Fruit fly (Drosophila melanogaster): ENCODE results near the gene Sas10.

The Sas10 gene

dm6 chrX:5308963-5309362, 8.2 kb upstream of the Sas10 start, which contains the start of the genes Cdk7 and snf (continued):
- TF ChIP-seq shn (GFP tag; optimal IDR thresholded peaks at IDR 0.05) (peak; percentile 43), CG30431 (GFP tag; optimal IDR thresholded peaks at IDR 0.05) (no peak), CG3065 (GFP tag; optimal IDR thresholded peaks at IDR 0.05) (no peak), NK7.1 (GFP tag; optimal IDR thresholded peaks at IDR 0.05) (no peak), CG17359 (tag; optimal IDR thresholded peaks at IDR 0.05) (peak; percentile 3), ken (GFP tag; IDR thresholded peaks at IDR 0.05) (no peak), dmrt99B (tag; optimal IDR thresholded peaks at IDR 0.05) (no peak), bowl (GFP tag; IDR thresholded peaks at IDR 0.05) (no peak), ap (GFP tag; IDR thresholded peaks at IDR 0.05) (no peak), otp (GFP tag; IDR thresholded peaks at IDR 0.05) (no peak), CG9215 (GFP tag; IDR thresholded peaks at IDR 0.05) (peak; percentile 32; the same call in 1 of the 2 replicates), lov (optimal IDR thresholded peaks at IDR 0.05) (no peak), lov (GFP tag; IDR thresholded peaks at IDR 0.05) (no peak), sna (GFP tag; IDR thresholded peaks at IDR 0.05; ENCODE audit: partially characterized antibody) (peak; percentile 80), GATAe (GFP tag; conservative IDR thresholded peaks at IDR 0.05) (no peak), CG15601 (tag; optimal IDR thresholded peaks at IDR 0.05) (peak; percentile 20), Lim3 (GFP tag; IDR thresholded peaks at IDR 0.05) (no peak), CG10274 (GFP tag; optimal IDR thresholded peaks at IDR 0.05) (no peak), dpn (GFP tag; optimal IDR thresholded peaks at IDR 0.05) (peak; percentile 56 to 57), Jarid2 (GFP tag; optimal IDR thresholded peaks at IDR 0.05) (no peak), sr (GFP tag; IDR thresholded peaks at IDR 0.05) (no peak), C15 (GFP tag; IDR thresholded peaks at IDR 0.05) (no peak), Atf6 (GFP tag; IDR thresholded peaks at IDR 0.05) (no peak), Pdp1 (GFP tag; optimal IDR thresholded peaks at IDR 0.05) (peak in 1 of 2 experiments; percentile 22), lmd (GFP tag; IDR thresholded peaks at IDR 0.05) (no peak), CG14050 (GFP tag; IDR thresholded peaks at IDR 0.05) (no peak), lab (GFP tag; optimal IDR thresholded peaks at IDR 0.05) (no peak), E2f2 (GFP tag; IDR thresholded peaks at IDR 0.05) (peak; percentile 77), CG2129 (GFP tag; IDR thresholded peaks at IDR 0.05; ENCODE audit: partially characterized antibody) (peak; percentile 74), Aef1 (GFP tag; IDR thresholded peaks at IDR 0.05) (no peak), tin (GFP tag; optimal IDR thresholded peaks at IDR 0.05) (peak; percentile 30), CG8388 (GFP tag; optimal IDR thresholded peaks at IDR 0.05) (no peak), ato (GFP tag; IDR thresholded peaks at IDR 0.05; ENCODE audit: partially characterized antibody) (peak; percentile 57; the same call in 1 of the 2 replicates), slou (GFP tag; optimal IDR thresholded peaks at IDR 0.05) (no peak), CG12942 (GFP tag; optimal IDR thresholded peaks at IDR 0.05) (peak; percentile 24), fd96Cb (tag; optimal IDR thresholded peaks at IDR 0.05) (no peak), toy (GFP tag; IDR thresholded peaks at IDR 0.05) (no peak), ara (GFP tag; IDR thresholded peaks at IDR 0.05) (no peak), Ada2b (GFP tag; IDR thresholded peaks at IDR 0.05) (no peak), Eip74EF (GFP tag; optimal IDR thresholded peaks at IDR 0.05) (no peak), jigr1 (GFP tag; IDR thresholded peaks at IDR 0.05) (no peak), sens (GFP tag) (peak; percentile 92), Bdp1 (GFP tag; optimal IDR thresholded peaks at IDR 0.05) (no peak), CG1603 (tag; optimal IDR thresholded peaks at IDR 0.05) (peak; percentile 66), Doc3 (GFP tag; IDR thresholded peaks at IDR 0.05; ENCODE audit: partially characterized antibody) (peak; percentile 79), Opbp (GFP tag; IDR thresholded peaks at IDR 0.05; ENCODE audit: partially characterized antibody) (peak; percentile 73; the same call in 2 of the 3 replicates), dm (GFP tag; optimal IDR thresholded peaks at IDR 0.05) (peak; percentile 58), CG12104 (GFP tag; optimal IDR thresholded peaks at IDR 0.05) (no peak), Six4 (GFP tag; optimal IDR thresholded peaks at IDR 0.05) (no peak), aop (GFP tag; IDR thresholded peaks at IDR 0.05) (no peak), croc (GFP tag; conservative IDR thresholded peaks at IDR 0.05) (no peak), CG3995 (GFP tag; optimal IDR thresholded peaks at IDR 0.05) (peak; percentile 27)

Data from whole organism, embryonic.